Worm (Caenorhabditis elegans): ENCODE results near the gene mrpl-12.

- TF ChIP-seq ceh-45 (GFP tag; IDR thresholded peaks at IDR 0.05), result no peak
- TF ChIP-seq nhr-11 (tag; optimal IDR thresholded peaks at IDR 0.05), result no peak
- no peak for TF ChIP-seq npax-4 (tag; optimal IDR thresholded peaks at IDR 0.05)
- no peak for TF ChIP-seq fax-1 (tag; optimal IDR thresholded peaks at IDR 0.05)
- TF ChIP-seq ceh-9 (tag; optimal IDR thresholded peaks at IDR 0.05), result no peak
- TF ChIP-seq F13H6.1 (tag; optimal IDR thresholded peaks at IDR 0.05), result no peak
- TF ChIP-seq pha-2 (tag; optimal IDR thresholded peaks at IDR 0.05), result no peak
- TF ChIP-seq ceh-22 (tag; optimal IDR thresholded peaks at IDR 0.05), result no peak
Observed at ce11 chrIII:10658394-10658793, 49.2 kb upstream of the mrpl-12 start.
